Worm (Caenorhabditis elegans): Measurements from ENCODE around the gene srh-130.

DNA sequence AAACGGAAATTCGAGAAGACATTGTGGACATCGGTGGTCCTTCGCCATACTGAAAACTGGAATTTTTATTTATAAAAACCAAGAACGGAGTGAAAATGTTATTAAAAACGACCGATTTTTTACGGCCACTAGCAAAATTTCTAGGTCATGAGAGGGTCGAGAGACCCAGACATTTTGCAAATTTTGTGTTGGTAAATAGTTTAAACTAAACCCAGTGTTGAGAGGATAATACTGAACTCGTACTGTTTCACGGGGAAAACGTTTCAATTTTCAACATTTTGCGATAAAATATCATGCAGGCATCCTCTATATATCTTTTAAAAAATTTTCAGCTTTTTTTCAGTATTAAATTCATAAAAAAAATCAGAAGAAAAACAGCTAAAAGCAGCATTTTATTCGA is 31.9 kb upstream of the srh-130 start, which contains the start of gene C04F5.9:
- TF ChIP-seq lim-6 (tag; optimal IDR thresholded peaks at IDR 0.05): no peak
- no peak for TF ChIP-seq sox-4 (tag; optimal IDR thresholded peaks at IDR 0.05)
- no peak for TF ChIP-seq ceh-2 (tag; optimal IDR thresholded peaks at IDR 0.05)
- no peak for TF ChIP-seq sox-2 (GFP tag; IDR thresholded peaks at IDR 0.05)
- TF ChIP-seq pha-4 (tag; optimal IDR thresholded peaks at IDR 0.05): no peak
- no peak for TF ChIP-seq hlh-30 (tag; optimal IDR thresholded peaks at IDR 0.05; ENCODE audit: insufficient read depth)

Data from whole organism, late embryonic.